Worm (Caenorhabditis elegans): Measurements from ENCODE around the gene col-139.

ce11 chrV:4640501-4641150, 13.1 kb downstream of the col-139 start:
- TF ChIP-seq nhr-12 (tag; optimal IDR thresholded peaks at IDR 0.05) (no peak), ZK546.5 (tag; optimal IDR thresholded peaks at IDR 0.05) (no peak), nhr-21 (tag; optimal IDR thresholded peaks at IDR 0.05) (no peak), lin-11 (tag; optimal IDR thresholded peaks at IDR 0.05) (no peak), nhr-129 (tag; optimal IDR thresholded peaks at IDR 0.05) (no peak), nhr-25 (tag; optimal IDR thresholded peaks at IDR 0.05) (peak; percentile 23), nhr-77 (tag; optimal IDR thresholded peaks at IDR 0.05) (no peak), unc-39 (tag; optimal IDR thresholded peaks at IDR 0.05) (no peak), ztf-11 (tag; optimal IDR thresholded peaks at IDR 0.05) (no peak), nhr-237 (tag; optimal IDR thresholded peaks at IDR 0.05) (no peak), ztf-1 (GFP tag; conservative IDR thresholded peaks at IDR 0.05) (no peak), gmeb-1 (tag; optimal IDR thresholded peaks at IDR 0.05) (no peak), aly-2 (tag; optimal IDR thresholded peaks at IDR 0.05) (no peak)

Data from whole organism, L2 larva.